Worm (Caenorhabditis elegans) whole organism, L2 larva: Measurements from ENCODE around the gene hmg-4.

Experiments used
- C34F6.9 ChIP-seq: fragments of 150-350 bp; optimal IDR thresholded peaks from 2 replicates; lab custom pipeline; 2014; ENCODE audit warnings: missing biosample characterization, missing genetic modification characterization
- F13H6.1 ChIP-seq: sonication (generic microtip); optimal IDR thresholded peaks from 2 replicates; lab custom pipeline; 2016; ENCODE audit warnings: missing genetic modification characterization, missing compliant biosample characterization
- R02D3.7 ChIP-seq: fragments of 150-350 bp; optimal IDR thresholded peaks from 2 replicates; lab custom pipeline; 2014; ENCODE audit warnings: missing biosample characterization, missing genetic modification characterization
- Y55F3AM.14 ChIP-seq: fragments of 200-800 bp; sonication (Bioruptor generic); optimal IDR thresholded peaks from 2 replicates; lab custom pipeline; 2018; ENCODE audit warnings: mild to moderate bottlenecking, missing genetic modification characterization, missing compliant biosample characterization
- ZK546.5 ChIP-seq: sonication (generic microtip); optimal IDR thresholded peaks from 2 replicates; lab custom pipeline; 2017; ENCODE audit warnings: missing biosample characterization, missing genetic modification characterization
- aly-2 ChIP-seq: fragments of 150-350 bp; optimal IDR thresholded peaks from 2 replicates; lab custom pipeline; 2014; ENCODE audit warnings: missing biosample characterization, missing genetic modification characterization
- ama-1 ChIP-seq: fragments of 150-350 bp; optimal IDR thresholded peaks from 2 replicates; lab custom pipeline; 2018; ENCODE audit warnings: inconsistent platforms
- blmp-1 ChIP-seq: sonication (generic microtip); optimal IDR thresholded peaks from 2 replicates; lab custom pipeline; 2017; ENCODE audit warnings: missing genetic modification characterization, mild to moderate bottlenecking, missing compliant biosample characterization, antibody characterized with exemption, moderate library complexity; ENCODE audit not compliant: insufficient read depth
- ceh-16 ChIP-seq: fragments of 150-350 bp; optimal IDR thresholded peaks from 2 replicates; lab custom pipeline; 2014; ENCODE audit warnings: missing biosample characterization, missing genetic modification characterization
- ceh-82 ChIP-seq: fragments of 150-350 bp; optimal IDR thresholded peaks from 2 replicates; lab custom pipeline; 2014; ENCODE audit warnings: missing biosample characterization, missing genetic modification characterization
- dmd-4 ChIP-seq: sonication (generic microtip); optimal IDR thresholded peaks from 2 replicates; lab custom pipeline; 2017; ENCODE audit warnings: missing biosample characterization, missing genetic modification characterization
- elt-1 ChIP-seq: fragments of 150-350 bp; optimal IDR thresholded peaks from 2 replicates; lab custom pipeline; 2014; ENCODE audit warnings: missing biosample characterization, missing genetic modification characterization
- elt-3 ChIP-seq: sonication (generic microtip); optimal IDR thresholded peaks from 2 replicates; lab custom pipeline; 2017; ENCODE audit warnings: missing biosample characterization, missing genetic modification characterization
- fos-1 ChIP-seq: fragments of 150-350 bp; optimal IDR thresholded peaks from 2 replicates; lab custom pipeline; 2014; ENCODE audit warnings: missing biosample characterization, missing genetic modification characterization
- gmeb-1 ChIP-seq: fragments of 150-350 bp; optimal IDR thresholded peaks from 2 replicates; lab custom pipeline; 2014; ENCODE audit warnings: missing biosample characterization, missing genetic modification characterization
- lin-11 ChIP-seq: fragments of 150-350 bp; sonication (generic microtip); optimal IDR thresholded peaks from 2 replicates; lab custom pipeline; 2014; ENCODE audit warnings: missing biosample characterization, missing genetic modification characterization, inconsistent platforms, mixed read lengths
- lin-13 ChIP-seq: fragments of 150-350 bp; optimal IDR thresholded peaks from 2 replicates; lab custom pipeline; 2014; ENCODE audit warnings: missing biosample characterization, missing genetic modification reagents, missing genetic modification characterization
- lin-39 ChIP-seq: fragments of 150-350 bp; optimal IDR thresholded peaks from 2 replicates; lab custom pipeline; 2014; ENCODE audit warnings: missing biosample characterization, missing genetic modification reagents, missing genetic modification characterization
- lsy-2 ChIP-seq, 2 experiments: fragments of 150-350 bp in 1 of 2; sonication (generic microtip) in 1 of 2; optimal IDR thresholded peaks; 2 replicates each; lab custom pipeline; 2014 to 2017; ENCODE audit warnings: missing biosample characterization in 2 of 2, missing genetic modification characterization in 2 of 2
- mab-5 ChIP-seq: fragments of 150-350 bp; optimal IDR thresholded peaks from 2 replicates; lab custom pipeline; 2014; ENCODE audit warnings: missing biosample characterization, missing genetic modification characterization
- mbf-1 ChIP-seq: sonication (generic microtip); optimal IDR thresholded peaks from 2 replicates; lab custom pipeline; 2017; ENCODE audit warnings: missing biosample characterization, missing genetic modification characterization
- mdl-1 ChIP-seq, 2 experiments: fragments of 150-350 bp in 1 of 2; sonication (generic microtip) in 1 of 2; optimal IDR thresholded peaks; 2 replicates each; lab custom pipeline; 2017; ENCODE audit warnings: missing biosample characterization in 2 of 2, missing genetic modification characterization in 2 of 2
- nhr-11 ChIP-seq: fragments of 150-350 bp; optimal IDR thresholded peaks from 2 replicates; lab custom pipeline; 2014; ENCODE audit warnings: missing biosample characterization, missing genetic modification characterization
- nhr-12 ChIP-seq: fragments of 150-350 bp; optimal IDR thresholded peaks from 2 replicates; lab custom pipeline; 2014; ENCODE audit warnings: missing biosample characterization, missing genetic modification characterization
- nhr-129 ChIP-seq: fragments of 150-350 bp; optimal IDR thresholded peaks from 2 replicates; lab custom pipeline; 2014; ENCODE audit warnings: missing biosample characterization, missing genetic modification characterization
- nhr-21 ChIP-seq: fragments of 150-350 bp; optimal IDR thresholded peaks from 2 replicates; lab custom pipeline; 2014; ENCODE audit warnings: missing biosample characterization, missing genetic modification characterization
- nhr-23 ChIP-seq: fragments of 150-350 bp; optimal IDR thresholded peaks from 2 replicates; lab custom pipeline; 2014; ENCODE audit warnings: missing biosample characterization, missing genetic modification reagents, missing genetic modification characterization
- nhr-237 ChIP-seq: fragments of 150-350 bp; optimal IDR thresholded peaks from 2 replicates; lab custom pipeline; 2014; ENCODE audit warnings: missing biosample characterization, missing genetic modification characterization
- nhr-6 ChIP-seq: fragments of 150-350 bp; optimal IDR thresholded peaks from 2 replicates; lab custom pipeline; 2014; ENCODE audit warnings: missing biosample characterization, missing genetic modification characterization
- nhr-77 ChIP-seq: fragments of 150-350 bp; optimal IDR thresholded peaks from 2 replicates; lab custom pipeline; 2014; ENCODE audit warnings: missing biosample characterization, missing genetic modification characterization
- peb-1 ChIP-seq: fragments of 150-350 bp; optimal IDR thresholded peaks from 2 replicates; lab custom pipeline; 2014; ENCODE audit warnings: missing biosample characterization, missing genetic modification characterization
- sem-4 ChIP-seq: fragments of 150-350 bp; optimal IDR thresholded peaks from 2 replicates; lab custom pipeline; 2014; ENCODE audit warnings: missing biosample characterization, missing genetic modification reagents, missing genetic modification characterization
- skn-1 ChIP-seq: sonication (generic microtip); optimal IDR thresholded peaks from 2 replicates; lab custom pipeline; 2017; ENCODE audit warnings: missing biosample characterization, missing genetic modification characterization
- sma-9 ChIP-seq, 2 experiments: fragments of 150-350 bp in 1 of 2; sonication (generic microtip) in 1 of 2; optimal IDR thresholded peaks; 2 replicates each; lab custom pipeline; 2014 to 2016; ENCODE audit warnings: missing genetic modification characterization in 2 of 2, mild to moderate bottlenecking in 1 of 2, missing biosample characterization in 1 of 2, missing compliant biosample characterization in 1 of 2, missing genetic modification reagents in 1 of 2, moderate library complexity in 1 of 2
- unc-39 ChIP-seq: fragments of 150-350 bp; optimal IDR thresholded peaks from 2 replicates; lab custom pipeline; 2014; ENCODE audit warnings: missing biosample characterization, missing genetic modification characterization
- unc-55 ChIP-seq: fragments of 150-350 bp; sonication (generic microtip); optimal IDR thresholded peaks from 3 replicates; lab custom pipeline; 2014; ENCODE audit warnings: missing biosample characterization, missing genetic modification reagents, missing genetic modification characterization
- unc-62 ChIP-seq: fragments of 150-350 bp; optimal IDR thresholded peaks from 2 replicates; lab custom pipeline; 2014; ENCODE audit warnings: missing biosample characterization, missing genetic modification reagents, missing genetic modification characterization
- zag-1 ChIP-seq: fragments of 150-350 bp; optimal IDR thresholded peaks from 2 replicates; lab custom pipeline; 2014; ENCODE audit warnings: missing biosample characterization, missing genetic modification characterization
- ztf-1 ChIP-seq: fragments of 200-800 bp; sonication (Bioruptor generic); conservative IDR thresholded peaks from 2 replicates; pipeline ENCODE4 v1.3.6; 2022; ENCODE audit warnings: missing genetic modification characterization, missing compliant biosample characterization
- ztf-4 ChIP-seq: fragments of 150-350 bp; optimal IDR thresholded peaks from 2 replicates; lab custom pipeline; 2014; ENCODE audit warnings: missing biosample characterization, missing genetic modification characterization

The hmg-4 gene

DNA sequence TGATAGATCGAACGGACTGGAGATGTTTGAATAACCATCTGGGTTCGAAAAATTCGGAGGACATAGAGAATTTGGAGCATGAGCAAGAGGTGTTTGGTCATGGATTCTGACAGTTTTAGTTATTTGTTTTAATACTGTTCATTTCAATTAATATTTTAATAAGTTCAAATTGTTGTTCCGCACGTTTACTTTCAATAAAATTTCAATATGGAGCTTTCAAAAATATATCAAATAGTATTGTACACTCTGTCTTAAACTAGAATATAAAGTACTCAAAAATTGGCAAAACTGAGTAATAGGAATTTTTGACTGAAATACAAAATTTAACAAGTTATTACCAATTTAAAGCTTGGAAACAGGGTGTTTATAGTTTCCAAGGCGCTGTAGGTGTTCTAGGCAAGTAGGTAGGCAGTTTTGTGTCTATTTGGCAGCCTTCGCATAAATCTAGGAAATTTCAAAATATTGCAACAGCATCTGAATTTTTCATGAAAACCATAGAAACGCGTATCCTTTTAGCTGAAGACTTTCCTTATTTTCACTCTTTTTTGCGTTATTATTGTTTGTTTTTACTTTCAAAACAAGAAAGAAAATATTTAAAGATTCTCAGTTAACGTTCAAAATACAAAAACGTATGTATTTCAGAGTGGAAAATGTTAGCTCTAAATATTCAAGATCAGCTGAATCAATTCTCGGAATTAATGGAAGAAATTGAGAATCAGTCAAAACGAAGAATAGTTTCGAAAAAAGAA lies 14.2 kb downstream of the hmg-4 start, which contains the start of the genes T20B12.5 and T20B12.4:
TSS of gene T20B12.5 (minus strand) at position 101 of the 749 bp plus-strand sequence.
TSS of gene T20B12.4 (plus strand) at position 699 of the 749 bp plus-strand sequence.
- TF ChIP-seq ztf-4 (tag; lab: Kevin White, UChicago) (no peak), nhr-6 (tag; lab: Kevin White, UChicago) (no peak), mbf-1 (tag; lab: Kevin White, UChicago) (no peak), R02D3.7 (tag; lab: Kevin White, UChicago) (no peak), ceh-82 (tag; lab: Kevin White, UChicago) (no peak), F13H6.1 (tag; lab: Kevin White, UChicago) (no peak), mab-5 (tag; lab: Kevin White, UChicago) (no peak), lin-11 (tag; lab: Kevin White, UChicago) (no peak), elt-3 (no peak), gmeb-1 (tag; lab: Kevin White, UChicago) (no peak), nhr-12 (tag; lab: Kevin White, UChicago) (no peak), nhr-237 (tag; lab: Kevin White, UChicago) (no peak)

DNA sequence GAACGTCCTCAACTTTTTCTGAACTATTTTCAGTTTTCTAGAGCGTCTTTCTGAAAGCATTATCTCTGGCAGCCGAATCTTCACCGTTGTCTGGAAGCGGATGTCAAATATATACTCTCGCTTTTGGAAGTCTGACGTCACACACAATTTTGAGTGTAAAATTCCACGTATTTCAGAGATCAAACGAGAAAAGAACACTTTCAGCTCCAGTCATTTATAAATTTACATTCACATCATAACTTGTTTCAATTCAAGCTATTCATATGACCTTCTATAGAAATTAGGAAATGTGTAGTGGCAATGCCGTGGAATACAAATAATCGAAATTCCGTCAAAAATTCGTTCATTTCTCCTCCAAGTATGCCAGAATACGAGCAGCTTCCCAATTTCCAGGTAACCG lies 15.8 kb downstream of the hmg-4 start, which contains the start of gene F08F8.11:
TSS of gene F08F8.11 (plus strand) at position 301 of the 400 bp plus-strand sequence.
- TF ChIP-seq nhr-23 (tag; lab: Kevin White, UChicago), result no peak
- no peak for TF ChIP-seq nhr-21
- TF ChIP-seq skn-1 (tag; lab: Kevin White, UChicago), result no peak

ce11 chrIII:7359037-7359548 lies 22.3 kb downstream of the hmg-4 start, which contains the start of the genes eco-1 and hmgr-1:
TSS of gene eco-1 (minus strand) at chrIII:7359095.
TSS of gene hmgr-1 (plus strand) at chrIII:7359498.
- TF ChIP-seq sma-9 (GFP tag; optimal IDR thresholded peaks at IDR 0.05; lab: Kevin White, UChicago) (peak; percentile 54), sma-9 (tag; optimal IDR thresholded peaks at IDR 0.05; lab: Kevin White, UChicago) (no peak), mbf-1 (tag; lab: Kevin White, UChicago) (no peak), C34F6.9 (tag; lab: Kevin White, UChicago) (peak; percentile 46), unc-55 (GFP tag; lab: Kevin White, UChicago) (peak; percentile 60), gmeb-1 (tag; lab: Kevin White, UChicago) (peak; percentile 70), ceh-16 (tag; lab: Kevin White, UChicago) (no peak), nhr-77 (tag; lab: Kevin White, UChicago) (no peak), lsy-2 (tag; optimal IDR thresholded peaks at IDR 0.05; lab: Kevin White, UChicago) (peak; percentile 31 to 64)
- TF ChIP-seq, all 48 proteins: peak for 5

DNA sequence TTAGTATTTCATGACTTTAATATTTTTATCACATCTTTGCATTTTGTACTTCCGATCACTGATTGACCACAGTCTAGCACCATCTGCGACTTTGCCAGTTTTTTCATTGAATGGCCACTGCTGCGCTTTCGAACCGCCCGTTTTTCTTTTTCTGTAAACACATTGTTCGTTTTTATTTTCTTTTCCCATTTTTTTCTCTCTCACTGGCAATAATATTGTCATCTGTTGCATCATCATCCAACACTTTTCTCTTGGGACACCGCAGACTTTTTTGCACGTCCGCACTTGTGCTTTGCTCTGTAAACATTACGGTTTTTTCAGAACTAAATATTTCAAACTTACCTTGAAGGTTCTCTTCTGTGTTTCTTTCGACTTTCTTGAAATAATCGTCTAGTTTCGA lies 22.8 kb downstream of the hmg-4 start:
- TF ChIP-seq lin-39 (tag; lab: Kevin White, UChicago) (no peak), ztf-4 (tag; lab: Kevin White, UChicago) (no peak), R02D3.7 (tag; lab: Kevin White, UChicago) (no peak), nhr-129 (tag; lab: Kevin White, UChicago) (peak; percentile 96), nhr-23 (tag; lab: Kevin White, UChicago) (no peak)

ce11 chrIII:7357356-7357755 lies 24.0 kb downstream of the hmg-4 start, which contains the start of gene F08F8.10:
TSS of gene F08F8.10 (minus strand) at chrIII:7357393.
- TF ChIP-seq fos-1, result no peak
- no peak for TF ChIP-seq unc-39
- no peak for TF ChIP-seq peb-1 (tag; lab: Kevin White, UChicago)
- TF ChIP-seq blmp-1 (tag; lab: Kevin White, UChicago), result no peak
- no peak for TF ChIP-seq unc-62
- TF ChIP-seq dmd-4 (tag; lab: Kevin White, UChicago), result no peak
- no peak for TF ChIP-seq mdl-1 (tag; optimal IDR thresholded peaks at IDR 0.05; lab: Kevin White, UChicago)
- peak; percentile 45 for TF ChIP-seq nhr-129 (tag; lab: Kevin White, UChicago)
- TF ChIP-seq C34F6.9 (tag; lab: Kevin White, UChicago), result peak; percentile 83
- TF ChIP-seq aly-2 (tag; lab: Kevin White, UChicago), result no peak
- TF ChIP-seq Y55F3AM.14, result no peak
- no peak for TF ChIP-seq nhr-12 (tag; lab: Kevin White, UChicago)
- TF ChIP-seq R02D3.7 (tag; lab: Kevin White, UChicago), result no peak
- TF ChIP-seq nhr-237 (tag; lab: Kevin White, UChicago), result no peak
- no peak for TF ChIP-seq sem-4
- no peak for TF ChIP-seq nhr-77 (tag; lab: Kevin White, UChicago)
- TF ChIP-seq ztf-4 (tag; lab: Kevin White, UChicago), result no peak
- TF ChIP-seq nhr-11 (tag; lab: Kevin White, UChicago), result no peak
- no peak for TF ChIP-seq ztf-1 (GFP tag; lab: Robert Waterston, UW)
- TF ChIP-seq ceh-16 (tag; lab: Kevin White, UChicago), result no peak
- TF ChIP-seq mab-5 (tag; lab: Kevin White, UChicago), result no peak
- no peak for TF ChIP-seq lin-13 (GFP tag; lab: Kevin White, UChicago)
- TF ChIP-seq nhr-23 (tag; lab: Kevin White, UChicago), result no peak
- peak; percentile 57 for TF ChIP-seq unc-55 (GFP tag; lab: Kevin White, UChicago)
- TF ChIP-seq F13H6.1 (tag; lab: Kevin White, UChicago), result peak; percentile 0
- no peak for TF ChIP-seq elt-1 (tag; lab: Kevin White, UChicago)
- TF ChIP-seq lin-11 (tag; lab: Kevin White, UChicago), result no peak
- no peak for TF ChIP-seq zag-1 (tag; lab: Kevin White, UChicago)
- TF ChIP-seq ZK546.5, result no peak
- TF ChIP-seq ama-1 (lab: Kevin White, UChicago), result no peak
